Worm (Caenorhabditis elegans): ENCODE data around the gene nspc-20.

nspc-20 gene

DNA sequence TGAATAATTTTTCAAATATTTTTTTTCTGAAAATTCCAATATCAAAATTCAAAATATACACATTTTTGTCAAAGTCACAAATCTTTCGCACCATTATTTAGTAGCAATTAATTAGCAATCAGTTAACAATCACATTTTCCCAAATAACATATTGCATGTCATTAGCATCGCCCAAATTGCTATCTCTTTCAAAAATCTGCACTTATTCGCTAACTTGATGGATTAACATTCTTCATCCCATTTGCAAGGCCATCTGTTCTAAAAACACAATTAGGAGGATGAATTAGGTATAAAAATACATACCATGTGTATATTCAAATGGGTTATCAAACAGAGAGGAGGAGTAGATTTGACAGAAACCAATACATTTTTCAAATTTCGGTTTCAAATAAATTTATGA lies 42.7 kb downstream of the nspc-20 start:
- TF ChIP-seq ztf-1 (GFP tag; conservative IDR thresholded peaks at IDR 0.05) (no peak), nhr-25 (tag; optimal IDR thresholded peaks at IDR 0.05) (peak; percentile 51), lsy-2 (tag; optimal IDR thresholded peaks at IDR 0.05) (no peak), mdl-1 (tag; optimal IDR thresholded peaks at IDR 0.05) (no peak), Y55F3AM.14 (GFP tag; optimal IDR thresholded peaks at IDR 0.05) (no peak), mab-5 (tag; optimal IDR thresholded peaks at IDR 0.05) (peak; percentile 72), lin-39 (tag; optimal IDR thresholded peaks at IDR 0.05) (peak; percentile 87), lin-13 (GFP tag; optimal IDR thresholded peaks at IDR 0.05) (no peak), R02D3.7 (tag; optimal IDR thresholded peaks at IDR 0.05) (no peak), zag-1 (tag; optimal IDR thresholded peaks at IDR 0.05) (no peak), skn-1 (tag; optimal IDR thresholded peaks at IDR 0.05) (no peak), snpc-4 (tag; optimal IDR thresholded peaks at IDR 0.05) (no peak), unc-62 (GFP tag; optimal IDR thresholded peaks at IDR 0.05) (no peak), fos-1 (tag; optimal IDR thresholded peaks at IDR 0.05) (no peak), ceh-16 (tag; optimal IDR thresholded peaks at IDR 0.05) (peak; percentile 98), ztf-11 (tag; optimal IDR thresholded peaks at IDR 0.05) (no peak), gmeb-1 (tag; optimal IDR thresholded peaks at IDR 0.05) (no peak), unc-55 (GFP tag; optimal IDR thresholded peaks at IDR 0.05) (no peak), nhr-12 (tag; optimal IDR thresholded peaks at IDR 0.05) (no peak), sma-9 (GFP tag; optimal IDR thresholded peaks at IDR 0.05) (peak; percentile 23), sma-9 (tag; optimal IDR thresholded peaks at IDR 0.05) (no peak), elt-3 (tag; optimal IDR thresholded peaks at IDR 0.05) (no peak)

DNA sequence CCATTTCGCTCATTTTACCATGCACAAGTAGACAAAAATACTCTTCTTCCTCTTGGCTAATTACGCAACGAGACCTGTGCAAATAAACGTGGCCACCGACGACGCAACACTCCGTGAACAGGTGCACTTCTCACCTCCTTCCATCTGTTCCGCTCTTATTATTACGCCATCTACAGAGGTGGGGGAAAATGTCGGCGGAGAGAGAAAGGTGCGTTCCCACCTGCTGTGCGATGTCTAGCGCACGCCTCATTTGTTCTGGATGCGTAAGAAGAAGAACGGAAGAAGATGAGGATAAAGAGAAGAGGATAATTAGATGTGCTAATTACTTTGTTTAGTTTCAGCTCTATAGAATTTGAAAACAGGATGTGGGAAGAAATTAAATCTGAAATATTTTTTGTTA lies 43.5 kb downstream of the nspc-20 start:
- TF ChIP-seq ceh-16 (tag; optimal IDR thresholded peaks at IDR 0.05) (no peak), elt-3 (tag; optimal IDR thresholded peaks at IDR 0.05) (no peak), C34F6.9 (tag; optimal IDR thresholded peaks at IDR 0.05) (no peak), sem-4 (tag; optimal IDR thresholded peaks at IDR 0.05) (no peak), sma-3 (GFP tag; optimal IDR thresholded peaks at IDR 0.05) (no peak), ceh-82 (tag; optimal IDR thresholded peaks at IDR 0.05) (no peak), snpc-4 (tag; optimal IDR thresholded peaks at IDR 0.05) (no peak), fos-1 (tag; optimal IDR thresholded peaks at IDR 0.05) (no peak), nhr-129 (tag; optimal IDR thresholded peaks at IDR 0.05) (no peak), lin-39 (tag; optimal IDR thresholded peaks at IDR 0.05) (no peak), lin-13 (GFP tag; optimal IDR thresholded peaks at IDR 0.05) (no peak), nhr-10 (tag; optimal IDR thresholded peaks at IDR 0.05) (no peak), unc-55 (GFP tag; optimal IDR thresholded peaks at IDR 0.05) (no peak), alr-1 (tag; optimal IDR thresholded peaks at IDR 0.05) (no peak), F13H6.1 (tag; optimal IDR thresholded peaks at IDR 0.05) (no peak), Y55F3AM.14 (GFP tag; optimal IDR thresholded peaks at IDR 0.05) (no peak), elt-1 (tag; optimal IDR thresholded peaks at IDR 0.05) (no peak), ZK546.5 (tag; optimal IDR thresholded peaks at IDR 0.05) (no peak)

DNA sequence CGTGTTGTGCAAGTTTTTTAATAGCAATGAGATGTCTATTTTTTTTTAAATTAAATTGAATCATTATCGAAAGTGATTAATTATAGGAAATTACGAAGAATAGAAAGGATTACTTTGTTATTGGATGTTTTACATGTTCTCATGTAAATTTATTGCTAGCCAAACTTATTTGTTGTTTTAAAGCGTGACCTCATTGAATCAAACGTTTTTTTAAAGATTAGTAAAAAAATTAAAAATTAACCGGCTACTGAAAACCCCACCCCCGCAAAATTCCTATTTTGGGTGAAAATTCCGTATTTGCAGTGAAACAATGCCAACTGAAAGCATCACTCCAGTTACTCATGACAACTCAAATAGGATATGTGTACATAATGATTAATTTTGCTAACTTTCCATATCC lies 45.2 kb downstream of the nspc-20 start, which contains the start of gene M163.8:
TSS of gene M163.8 (plus strand) at position 301 of the 400 bp plus-strand sequence.
- no peak for TF ChIP-seq nhr-237 (tag; optimal IDR thresholded peaks at IDR 0.05)
- TF ChIP-seq gmeb-1 (tag; optimal IDR thresholded peaks at IDR 0.05) = no peak
- no peak for TF ChIP-seq dmd-4 (tag; optimal IDR thresholded peaks at IDR 0.05)

DNA sequence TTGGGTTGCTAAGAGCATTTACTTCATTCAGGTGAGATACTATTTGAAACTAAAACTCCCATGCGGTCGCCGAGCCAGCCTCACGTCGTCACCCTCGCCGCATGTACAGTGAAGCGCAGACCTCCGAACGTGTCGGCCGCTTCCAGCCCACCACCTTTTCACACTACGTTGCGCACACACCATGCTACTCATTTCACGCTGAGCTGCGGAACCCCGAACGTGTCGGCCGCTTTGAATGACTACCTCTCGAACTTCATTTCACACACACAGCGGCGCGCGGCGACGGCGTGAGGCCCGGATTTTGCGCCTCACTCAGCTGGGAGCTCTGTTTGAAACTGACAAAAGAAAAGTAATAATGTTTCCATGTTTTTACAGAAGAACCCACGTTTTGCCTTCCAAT lies 48.4 kb downstream of the nspc-20 start:
- TF ChIP-seq snpc-4 (tag; optimal IDR thresholded peaks at IDR 0.05) (peak; percentile 70), fos-1 (tag; optimal IDR thresholded peaks at IDR 0.05) (no peak), ceh-82 (tag; optimal IDR thresholded peaks at IDR 0.05) (no peak)

DNA sequence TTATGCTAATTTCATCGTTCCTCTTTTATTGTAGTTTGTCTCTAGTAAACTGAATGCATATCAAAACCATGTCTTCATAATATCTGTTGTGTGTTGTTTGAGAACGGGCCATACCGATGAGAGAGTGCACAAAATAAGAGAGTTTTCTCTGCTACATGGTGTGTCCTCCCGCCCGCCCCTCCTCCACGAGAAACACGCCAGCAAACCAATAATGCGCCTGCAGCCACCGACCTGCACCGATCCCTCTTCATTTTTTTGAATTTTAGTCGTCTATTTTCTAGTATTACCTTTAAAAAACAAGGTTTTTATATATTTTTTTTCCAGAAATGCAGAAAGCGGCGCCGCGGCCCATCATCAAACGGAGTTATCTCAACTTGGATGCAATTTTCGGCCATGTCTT lies 49.8 kb downstream of the nspc-20 start, which contains the start of gene gfi-3:
TSS of gene gfi-3 (plus strand) at position 325 of the 400 bp plus-strand sequence.
- TF ChIP-seq mdl-1 (tag; optimal IDR thresholded peaks at IDR 0.05) = peak; percentile 0 to 48
- TF ChIP-seq alr-1 (tag; optimal IDR thresholded peaks at IDR 0.05) = no peak
- TF ChIP-seq nhr-25 (tag; optimal IDR thresholded peaks at IDR 0.05) = peak; percentile 82
- TF ChIP-seq egl-27 (tag; optimal IDR thresholded peaks at IDR 0.05) = peak; percentile 77
- TF ChIP-seq peb-1 (tag; optimal IDR thresholded peaks at IDR 0.05) = no peak
- TF ChIP-seq elt-1 (tag; optimal IDR thresholded peaks at IDR 0.05) = no peak
- no peak for TF ChIP-seq skn-1 (tag; optimal IDR thresholded peaks at IDR 0.05)
- peak; percentile 59 for TF ChIP-seq sem-4 (tag; optimal IDR thresholded peaks at IDR 0.05)
- peak; percentile 62 for TF ChIP-seq C34F6.9 (tag; optimal IDR thresholded peaks at IDR 0.05)
- TF ChIP-seq nhr-21 (tag; optimal IDR thresholded peaks at IDR 0.05) = peak; percentile 80
- TF ChIP-seq lin-39 (tag; optimal IDR thresholded peaks at IDR 0.05) = no peak
- TF ChIP-seq mab-5 (tag; optimal IDR thresholded peaks at IDR 0.05) = peak; percentile 82
- peak; percentile 79 for TF ChIP-seq gmeb-1 (tag; optimal IDR thresholded peaks at IDR 0.05)
- no peak for TF ChIP-seq ceh-82 (tag; optimal IDR thresholded peaks at IDR 0.05)
- TF ChIP-seq zag-1 (tag; optimal IDR thresholded peaks at IDR 0.05) = peak; percentile 13
- TF ChIP-seq ztf-11 (tag; optimal IDR thresholded peaks at IDR 0.05) = no peak
- no peak for TF ChIP-seq nhr-10 (tag; optimal IDR thresholded peaks at IDR 0.05)
- TF ChIP-seq unc-55 (GFP tag; optimal IDR thresholded peaks at IDR 0.05) = peak; percentile 79
- no peak for TF ChIP-seq mbf-1 (tag; optimal IDR thresholded peaks at IDR 0.05)
- TF ChIP-seq lsy-2 (tag; optimal IDR thresholded peaks at IDR 0.05) = peak; percentile 58 to 84
- peak; percentile 89 for TF ChIP-seq lin-13 (GFP tag; optimal IDR thresholded peaks at IDR 0.05)
- TF ChIP-seq nhr-77 (tag; optimal IDR thresholded peaks at IDR 0.05) = no peak
- TF ChIP-seq nhr-11 (tag; optimal IDR thresholded peaks at IDR 0.05) = no peak
- no peak for TF ChIP-seq ama-1 (optimal IDR thresholded peaks at IDR 0.05)
- no peak for TF ChIP-seq nhr-23 (tag; optimal IDR thresholded peaks at IDR 0.05)
- no peak for TF ChIP-seq aly-2 (tag; optimal IDR thresholded peaks at IDR 0.05)
- TF ChIP-seq unc-62 (GFP tag; optimal IDR thresholded peaks at IDR 0.05) = no peak
- TF ChIP-seq F13H6.1 (tag; optimal IDR thresholded peaks at IDR 0.05) = peak; percentile 89
- TF ChIP-seq unc-39 (tag; optimal IDR thresholded peaks at IDR 0.05) = no peak
- TF ChIP-seq nhr-12 (tag; optimal IDR thresholded peaks at IDR 0.05) = no peak
- peak; percentile 8 for TF ChIP-seq Y55F3AM.14 (GFP tag; optimal IDR thresholded peaks at IDR 0.05)
